Fruit fly (Drosophila melanogaster) whole organism, embryonic: ENCODE results near the gene CG8149.
A peak's percentile ranks its signal among the peaks of the same experiment; 100 is the strongest.

Experiments used
- Bgb ChIP-seq: fragments of 200-800 bp; sonication (Bioruptor generic); IDR thresholded peaks from 2 replicates; pipeline ENCODE4 v1.3.6; 2022; ENCODE audit warnings: missing biosample characterization, missing genetic modification characterization; ENCODE audit not compliant: partially characterized antibody
- C15 ChIP-seq: fragments of 200-800 bp; sonication (Bioruptor generic); IDR thresholded peaks from 3 replicates; pipeline ENCODE4 v1.3.6; 2022; ENCODE audit warnings: missing biosample characterization, missing genetic modification characterization
- CG1024 ChIP-seq: fragments of 200-800 bp; sonication (Bioruptor generic); IDR thresholded peaks from 2 replicates; pipeline ENCODE4 v1.3.6; 2022; ENCODE audit warnings: missing biosample characterization, missing genetic modification characterization
- CG10565 ChIP-seq: fragments of 200-800 bp; sonication (Bioruptor generic); optimal IDR thresholded peaks from 3 replicates; lab custom pipeline; 2016; ENCODE audit warnings: missing biosample characterization, mild to moderate bottlenecking, missing genetic modification characterization
- CG11456 ChIP-seq: fragments of 200-800 bp; sonication (Bioruptor generic); IDR thresholded peaks from 3 replicates; pipeline ENCODE4 v1.3.6; 2022; ENCODE audit warnings: missing biosample characterization, missing genetic modification characterization
- CG11723 ChIP-seq: fragments of 200-800 bp; sonication (Bioruptor generic); optimal IDR thresholded peaks from 2 replicates; lab custom pipeline; 2017; ENCODE audit warnings: missing biosample characterization, mild to moderate bottlenecking, missing genetic modification characterization
- CG12236 ChIP-seq: fragments of 200-800 bp; sonication (Bioruptor generic); optimal IDR thresholded peaks from 2 replicates; lab custom pipeline; 2016; ENCODE audit warnings: missing biosample characterization, missing genetic modification characterization
- CG12299 ChIP-seq: fragments of 200-800 bp; sonication (Bioruptor generic); optimal IDR thresholded peaks from 2 replicates; lab custom pipeline; 2018; ENCODE audit warnings: missing biosample characterization, mild to moderate bottlenecking, missing genetic modification characterization
- CG1233 ChIP-seq: fragments of 200-800 bp; sonication (Bioruptor generic); optimal IDR thresholded peaks from 4 replicates; lab custom pipeline; 2018; ENCODE audit warnings: missing biosample characterization, mild to moderate bottlenecking, missing genetic modification characterization
- CG15479 ChIP-seq: fragments of 200-800 bp; sonication (Bioruptor generic); optimal IDR thresholded peaks from 3 replicates; lab custom pipeline; 2019; ENCODE audit warnings: missing biosample characterization, mild to moderate bottlenecking, missing genetic modification characterization, moderate library complexity
- CG1647 ChIP-seq: fragments of 200-800 bp; sonication (Bioruptor generic); optimal IDR thresholded peaks from 3 replicates; lab custom pipeline; 2016; ENCODE audit warnings: missing biosample characterization, missing genetic modification characterization
- CG17385 ChIP-seq: fragments of 200-800 bp; sonication (Bioruptor generic); optimal IDR thresholded peaks from 3 replicates; lab custom pipeline; 2018; ENCODE audit warnings: missing biosample characterization, mild to moderate bottlenecking, missing genetic modification characterization
- CG2129 ChIP-seq: fragments of 200-800 bp; sonication (Bioruptor generic); IDR thresholded peaks from 2 replicates; pipeline ENCODE4 v1.3.6; 2022; ENCODE audit warnings: missing biosample characterization, missing genetic modification characterization; ENCODE audit not compliant: partially characterized antibody
- CG31388 ChIP-seq: fragments of 200-800 bp; sonication (Bioruptor generic); optimal IDR thresholded peaks from 2 replicates; lab custom pipeline; 2016; ENCODE audit warnings: missing biosample characterization, missing genetic modification characterization
- CG3163 ChIP-seq: fragments of 200-800 bp; sonication (Bioruptor generic); optimal IDR thresholded peaks from 3 replicates; lab custom pipeline; 2016; ENCODE audit warnings: missing biosample characterization, missing genetic modification characterization
- CG34376 ChIP-seq: fragments of 200-800 bp; sonication (Bioruptor generic); optimal IDR thresholded peaks from 2 replicates; lab custom pipeline; 2018; ENCODE audit warnings: missing biosample characterization, mild to moderate bottlenecking, missing genetic modification characterization
- CG42726 ChIP-seq: fragments of 200-800 bp; sonication (Bioruptor generic); IDR thresholded peaks from 2 replicates; pipeline ENCODE4 v1.3.6; 2022; ENCODE audit warnings: missing biosample characterization, missing genetic modification characterization; ENCODE audit not compliant: partially characterized antibody
- CG6175 ChIP-seq: fragments of 200-800 bp; sonication (Bioruptor generic); IDR thresholded peaks from 3 replicates; pipeline ENCODE4 v1.3.6; 2022; ENCODE audit warnings: missing biosample characterization, missing genetic modification characterization
- CG6689 ChIP-seq: fragments of 200-800 bp; sonication (Bioruptor generic); IDR thresholded peaks from 2 replicates; pipeline ENCODE4 v1.3.6; 2022; ENCODE audit warnings: missing biosample characterization, missing genetic modification characterization
- CG6791 ChIP-seq: fragments of 200-800 bp; sonication (Bioruptor generic); IDR thresholded peaks from 3 replicates; pipeline ENCODE4 v1.3.6; 2022; ENCODE audit warnings: missing biosample characterization, missing genetic modification characterization; ENCODE audit not compliant: partially characterized antibody
- Camta ChIP-seq: fragments of 200-800 bp; sonication (Bioruptor generic); optimal IDR thresholded peaks from 2 replicates; lab custom pipeline; 2016; ENCODE audit warnings: missing biosample characterization, missing genetic modification characterization
- Chrac-16 ChIP-seq: fragments of 200-800 bp; sonication (Bioruptor generic); optimal IDR thresholded peaks from 3 replicates; lab custom pipeline; 2016; ENCODE audit warnings: missing biosample characterization, missing genetic modification characterization
- Dbx ChIP-seq: fragments of 200-800 bp; sonication (Bioruptor generic); IDR thresholded peaks from 3 replicates; pipeline ENCODE4 v1.3.6; 2022; ENCODE audit warnings: missing biosample characterization, missing genetic modification characterization
- Dip3 ChIP-seq: fragments of 200-800 bp; sonication (Bioruptor generic); optimal IDR thresholded peaks from 3 replicates; lab custom pipeline; 2016; ENCODE audit warnings: missing biosample characterization, missing genetic modification characterization
- E2f1 ChIP-seq: fragments of 200-800 bp; sonication (Bioruptor generic); IDR thresholded peaks from 2 replicates; pipeline ENCODE4 v1.3.6; 2022; ENCODE audit warnings: missing biosample characterization, missing genetic modification characterization
- HLH4C ChIP-seq: fragments of 200-800 bp; sonication (Bioruptor generic); IDR thresholded peaks from 3 replicates; pipeline ENCODE4 v1.3.6; 2022; ENCODE audit warnings: missing biosample characterization, missing genetic modification characterization; ENCODE audit not compliant: partially characterized antibody
- Hr51 ChIP-seq, 2 experiments: fragments of 200-800 bp; sonication (Bioruptor generic); optimal IDR thresholded peaks; 2 replicates in 1 of 2; 3 replicates in 1 of 2; lab custom pipeline; 2016 to 2018; ENCODE audit warnings: missing biosample characterization in 2 of 2, missing genetic modification characterization in 2 of 2, mild to moderate bottlenecking in 1 of 2, moderate library complexity in 1 of 2
- MTF-1 ChIP-seq: fragments of 200-800 bp; sonication (Bioruptor generic); optimal IDR thresholded peaks from 2 replicates; lab custom pipeline; 2018; ENCODE audit warnings: missing biosample characterization, mild to moderate bottlenecking, missing genetic modification characterization, borderline replicate concordance
- Max ChIP-seq: fragments of 200-800 bp; sonication (Bioruptor generic); optimal IDR thresholded peaks from 2 replicates; lab custom pipeline; 2016; ENCODE audit warnings: missing biosample characterization, mild to moderate bottlenecking, missing genetic modification characterization
- Optix ChIP-seq: fragments of 200-800 bp; sonication (Bioruptor generic); IDR thresholded peaks from 3 replicates; pipeline ENCODE4 v1.3.6; 2022; ENCODE audit warnings: missing biosample characterization, missing genetic modification characterization
- Scr ChIP-seq: fragments of 200-800 bp; sonication (Bioruptor generic); IDR thresholded peaks from 2 replicates; pipeline ENCODE4 v1.3.6; 2022; ENCODE audit warnings: missing biosample characterization, missing genetic modification characterization; ENCODE audit not compliant: partially characterized antibody
- Sin3A ChIP-seq: fragments of >200 bp; optimal IDR thresholded peaks from 2 replicates; lab custom pipeline; 2018
- Spps ChIP-seq: fragments of 200-800 bp; sonication (Bioruptor generic); optimal IDR thresholded peaks from 2 replicates; lab custom pipeline; 2018; ENCODE audit warnings: missing biosample characterization, mild to moderate bottlenecking, missing genetic modification characterization
- Ssrp ChIP-seq: fragments of 200-800 bp; sonication (Bioruptor generic); optimal IDR thresholded peaks from 2 replicates; lab custom pipeline; 2018; ENCODE audit warnings: missing biosample characterization, mild to moderate bottlenecking, missing genetic modification characterization, moderate library complexity
- az2 ChIP-seq: fragments of 200-800 bp; sonication (Bioruptor generic); optimal IDR thresholded peaks from 3 replicates; lab custom pipeline; 2016; ENCODE audit warnings: missing biosample characterization, missing genetic modification characterization
- bigmax ChIP-seq: fragments of 200-800 bp; sonication (Bioruptor generic); optimal IDR thresholded peaks from 2 replicates; lab custom pipeline; 2018; ENCODE audit warnings: missing biosample characterization, mild to moderate bottlenecking, missing genetic modification characterization
- chinmo ChIP-seq: fragments of 200-800 bp; sonication (Bioruptor generic); IDR thresholded peaks from 4 replicates; pipeline ENCODE4 v1.3.6; 2022; ENCODE audit warnings: missing biosample characterization, missing genetic modification characterization; ENCODE audit not compliant: partially characterized antibody
- chm ChIP-seq: fragments of 200-800 bp; sonication (Bioruptor generic); IDR thresholded peaks from 2 replicates; pipeline ENCODE4 v1.3.6; 2022; ENCODE audit warnings: missing biosample characterization, missing genetic modification characterization
- cwo ChIP-seq: fragments of 200-800 bp; sonication (Bioruptor generic); optimal IDR thresholded peaks from 3 replicates; lab custom pipeline; 2017; ENCODE audit warnings: missing biosample characterization, missing genetic modification characterization, mild to moderate bottlenecking, moderate library complexity, missing genetic modification reagents
- eyg ChIP-seq: fragments of 200-800 bp; sonication (Bioruptor generic); optimal IDR thresholded peaks from 3 replicates; lab custom pipeline; 2016; ENCODE audit warnings: missing biosample characterization, missing genetic modification characterization
- fu2 ChIP-seq: fragments of 200-800 bp; sonication (Bioruptor generic); optimal IDR thresholded peaks from 2 replicates; lab custom pipeline; 2016; ENCODE audit warnings: missing biosample characterization, missing genetic modification characterization
- gt ChIP-seq: fragments of 200-800 bp; sonication (Bioruptor generic); IDR thresholded peaks from 2 replicates; pipeline ENCODE4 v1.3.6; 2022; ENCODE audit warnings: missing biosample characterization, missing genetic modification characterization
- kah ChIP-seq: fragments of 200-800 bp; sonication (Bioruptor generic); optimal IDR thresholded peaks from 2 replicates; lab custom pipeline; 2018; ENCODE audit warnings: missing biosample characterization, mild to moderate bottlenecking, missing genetic modification characterization
- repo ChIP-seq: fragments of 200-800 bp; sonication (Bioruptor generic); optimal IDR thresholded peaks from 2 replicates; lab custom pipeline; 2016; ENCODE audit warnings: missing biosample characterization, missing genetic modification characterization
- run ChIP-seq: fragments of 200-800 bp; sonication (Bioruptor generic); optimal IDR thresholded peaks from 3 replicates; lab custom pipeline; 2018; ENCODE audit warnings: missing biosample characterization, mild to moderate bottlenecking, missing genetic modification characterization
- tio ChIP-seq: fragments of 200-800 bp; sonication (Bioruptor generic); optimal IDR thresholded peaks from 2 replicates; lab custom pipeline; 2017; ENCODE audit warnings: missing biosample characterization, missing genetic modification characterization, inconsistent platforms
- vvl ChIP-seq: fragments of 200-800 bp; sonication (Bioruptor generic); IDR thresholded peaks from 2 replicates; pipeline ENCODE4 v1.3.6; 2022; ENCODE audit warnings: missing biosample characterization, missing genetic modification characterization

CG8149 gene

dm6 chr3R:9550265-9551012, 46.0 kb downstream of the CG8149 start (continued):
- TF ChIP-seq CG6791 (GFP tag; lab: Robert Waterston, UW), result no peak
- TF ChIP-seq, all 482 proteins: peak for 58

dm6 chr3R:9551013-9551658, 46.7 kb downstream of the CG8149 start:
- TF ChIP-seq Dip3 (GFP tag; lab: Kevin White, UChicago), result no peak
- peak; percentile 96 for TF ChIP-seq CG34376
- TF ChIP-seq CG3163, result peak; percentile 54
- peak; percentile 54 for TF ChIP-seq CG1233
- peak; percentile 48 for TF ChIP-seq bigmax (GFP tag; lab: Kevin White, UChicago)
- TF ChIP-seq Spps (tag; lab: Kevin White, UChicago), result no peak
- no peak for TF ChIP-seq Sin3A
- TF ChIP-seq CG2129 (GFP tag; lab: Robert Waterston, UW), result no peak
- no peak for TF ChIP-seq CG31388 (GFP tag; lab: Kevin White, UChicago)
- peak in 1 of 2 experiments; percentile 17 for TF ChIP-seq Hr51 (GFP tag; optimal IDR thresholded peaks at IDR 0.05; lab: Kevin White, UChicago)
- no peak for TF ChIP-seq C15 (GFP tag; lab: Robert Waterston, UW)
- no peak for TF ChIP-seq Max
- no peak for TF ChIP-seq Ssrp (tag; lab: Kevin White, UChicago)
- no peak for TF ChIP-seq CG1647 (GFP tag; lab: Kevin White, UChicago)
- no peak for TF ChIP-seq eyg (GFP tag; lab: Kevin White, UChicago)
- TF ChIP-seq kah (GFP tag; lab: Kevin White, UChicago), result peak; percentile 96
- no peak for TF ChIP-seq CG10565 (GFP tag; lab: Kevin White, UChicago)
- TF ChIP-seq CG12236 (GFP tag; lab: Kevin White, UChicago), result no peak
- TF ChIP-seq CG11456 (GFP tag; lab: Robert Waterston, UW), result no peak
- no peak for TF ChIP-seq CG6175 (GFP tag; lab: Robert Waterston, UW)
- no peak for TF ChIP-seq chinmo
- no peak for TF ChIP-seq Scr (GFP tag; lab: Robert Waterston, UW)
- TF ChIP-seq CG17385, result peak; percentile 32
- TF ChIP-seq CG1024 (GFP tag; lab: Robert Waterston, UW), result no peak
- TF ChIP-seq Dbx (GFP tag; lab: Robert Waterston, UW), result no peak
- peak; percentile 32 for TF ChIP-seq CG11723 (GFP tag; lab: Kevin White, UChicago)
- TF ChIP-seq cwo (GFP tag; lab: Kevin White, UChicago), result peak; percentile 13
- TF ChIP-seq Camta (GFP tag; lab: Kevin White, UChicago), result peak; percentile 46
- TF ChIP-seq vvl (GFP tag; lab: Robert Waterston, UW), result no peak
- TF ChIP-seq HLH4C (GFP tag; lab: Robert Waterston, UW), result no peak
- TF ChIP-seq fu2 (GFP tag; lab: Kevin White, UChicago), result peak; percentile 17
- no peak for TF ChIP-seq CG42726 (GFP tag; lab: Robert Waterston, UW)
- no peak for TF ChIP-seq E2f1 (GFP tag; lab: Robert Waterston, UW)
- no peak for TF ChIP-seq Bgb (GFP tag; lab: Robert Waterston, UW)
- no peak for TF ChIP-seq az2
- no peak for TF ChIP-seq gt (GFP tag; lab: Robert Waterston, UW)
- no peak for TF ChIP-seq Chrac-16 (GFP tag; lab: Kevin White, UChicago)
- TF ChIP-seq chm (GFP tag; lab: Robert Waterston, UW), result no peak
- TF ChIP-seq run (tag; lab: Kevin White, UChicago), result peak; percentile 49
- TF ChIP-seq tio (GFP tag; lab: Kevin White, UChicago), result no peak
- TF ChIP-seq CG6689 (GFP tag; lab: Robert Waterston, UW), result no peak
- no peak for TF ChIP-seq CG12299 (tag; lab: Kevin White, UChicago)
- peak; percentile 9 for TF ChIP-seq repo (GFP tag; lab: Kevin White, UChicago)
- peak; percentile 79 for TF ChIP-seq MTF-1
- no peak for TF ChIP-seq CG15479 (GFP tag; lab: Kevin White, UChicago)
- TF ChIP-seq Optix, result no peak
